Fruit fly (Drosophila melanogaster) whole organism, wandering third instar larva: ENCODE data around the gene tsl.

ENCODE experiments used
- Abd-B ChIP-seq: fragments of >200 bp; optimal IDR thresholded peaks from 2 replicates; lab custom pipeline; 2017; ENCODE audit warnings: missing biosample characterization, missing genetic modification characterization
- CG32264 ChIP-seq: fragments of 200-800 bp; sonication (Bioruptor generic); optimal IDR thresholded peaks from 2 replicates; lab custom pipeline; 2016; ENCODE audit warnings: missing biosample characterization, missing genetic modification characterization
- CG9705 ChIP-seq: fragments of 200-800 bp; sonication (Bioruptor generic); optimal IDR thresholded peaks from 2 replicates; lab custom pipeline; 2018; ENCODE audit warnings: missing biosample characterization, mild to moderate bottlenecking, missing genetic modification characterization
- CrebA ChIP-seq: fragments of 200-800 bp; sonication (Bioruptor generic); optimal IDR thresholded peaks from 2 replicates; lab custom pipeline; 2016; ENCODE audit warnings: missing biosample characterization, mild to moderate bottlenecking, missing genetic modification characterization, borderline replicate concordance
- Dfd ChIP-seq: fragments of >200 bp; optimal IDR thresholded peaks from 2 replicates; lab custom pipeline; 2017; ENCODE audit warnings: missing biosample characterization, missing genetic modification characterization
- Dif ChIP-seq: fragments of 200-275, 200-300 bp; sonication (Bioruptor generic); optimal IDR thresholded peaks from 2 replicates; lab custom pipeline; 2018; ENCODE audit warnings: missing biosample characterization, missing genetic modification characterization; ENCODE audit not compliant: partially characterized antibody
- GATAd ChIP-seq: sonication (Bioruptor generic); optimal IDR thresholded peaks from 2 replicates; lab custom pipeline; 2016; ENCODE audit warnings: missing biosample characterization, missing genetic modification characterization
- HLH106 ChIP-seq: fragments of 200-800 bp; optimal IDR thresholded peaks from 3 replicates; lab custom pipeline; 2019; ENCODE audit warnings: missing biosample characterization, mild to moderate bottlenecking, missing genetic modification characterization, moderate library complexity
- Hnf4 ChIP-seq: fragments of 200-800 bp; sonication (Bioruptor generic); optimal IDR thresholded peaks from 2 replicates; lab custom pipeline; 2016; ENCODE audit warnings: missing biosample characterization, mild to moderate bottlenecking, missing genetic modification characterization
- Hr78 ChIP-seq: fragments of >200 bp; optimal IDR thresholded peaks from 2 replicates; lab custom pipeline; 2017; ENCODE audit warnings: missing biosample characterization, missing genetic modification characterization
- Hr83 ChIP-seq: fragments of 200-300 bp; sonication (Bioruptor generic); optimal IDR thresholded peaks from 2 replicates; lab custom pipeline; 2016; ENCODE audit warnings: missing biosample characterization, mild to moderate bottlenecking, missing genetic modification characterization, moderate library complexity; ENCODE audit not compliant: poor library complexity, severe bottlenecking
- Jra ChIP-seq: sonication (Bioruptor generic); optimal IDR thresholded peaks from 2 replicates; lab custom pipeline; 2016; ENCODE audit warnings: missing biosample characterization, missing genetic modification characterization
- Mio ChIP-seq: sonication (Bioruptor generic); optimal IDR thresholded peaks from 2 replicates; lab custom pipeline; 2016; ENCODE audit warnings: missing biosample characterization, missing genetic modification characterization
- Myc ChIP-seq: fragments of >200 bp; optimal IDR thresholded peaks from 2 replicates; lab custom pipeline; 2017
- N ChIP-seq: fragments of >200 bp; optimal IDR thresholded peaks from 2 replicates; lab custom pipeline; 2018; ENCODE audit warnings: missing biosample characterization, missing external identifiers, missing genetic modification characterization
- OdsH ChIP-seq: fragments of 200-800 bp; sonication (Bioruptor generic); optimal IDR thresholded peaks from 2 replicates; lab custom pipeline; 2016; ENCODE audit warnings: missing biosample characterization, mild to moderate bottlenecking, missing genetic modification characterization
- Rel ChIP-seq, 2 experiments: fragments of 200-800 bp; sonication (Bioruptor generic) in 1 of 2; optimal IDR thresholded peaks; 2 replicates in 1 of 2; 3 replicates in 1 of 2; lab custom pipeline; 2016 to 2019; ENCODE audit warnings: mild to moderate bottlenecking in 2 of 2, missing biosample characterization in 2 of 2, missing genetic modification characterization in 2 of 2, moderate library complexity in 1 of 2
- Sp1 ChIP-seq: fragments of 200-800 bp; sonication (Bioruptor generic); optimal IDR thresholded peaks from 3 replicates; lab custom pipeline; 2019; ENCODE audit warnings: missing biosample characterization, mild to moderate bottlenecking, missing genetic modification characterization, moderate library complexity
- Vsx2 ChIP-seq: fragments of 200-300, 225-300 bp; sonication (Bioruptor generic); optimal IDR thresholded peaks from 2 replicates; lab custom pipeline; 2018; ENCODE audit warnings: missing biosample characterization, missing genetic modification characterization; ENCODE audit not compliant: partially characterized antibody
- br ChIP-seq: fragments of 200-800 bp; sonication (Bioruptor generic); optimal IDR thresholded peaks from 2 replicates; lab custom pipeline; 2016; ENCODE audit warnings: missing biosample characterization, missing genetic modification characterization
- brk ChIP-seq: fragments of 200-800 bp; sonication (Bioruptor generic); optimal IDR thresholded peaks from 2 replicates; lab custom pipeline; 2016; ENCODE audit warnings: missing biosample characterization, mild to moderate bottlenecking, missing genetic modification characterization
- dl ChIP-seq, 2 experiments: fragments of 175-275, 200-275 bp in 1 of 2; fragments of 200-275 bp in 1 of 2; sonication (Bioruptor generic); optimal IDR thresholded peaks; lab custom pipeline; 2018; ENCODE audit warnings: mild to moderate bottlenecking in 2 of 2, missing biosample characterization in 2 of 2, missing genetic modification characterization in 2 of 2, moderate library complexity in 2 of 2; ENCODE audit not compliant: partially characterized antibody in 2 of 2, insufficient read depth in 1 of 2
- dmrt93B ChIP-seq: fragments of 200-800 bp; sonication (Bioruptor generic); optimal IDR thresholded peaks from 2 replicates; lab custom pipeline; 2018; ENCODE audit warnings: missing biosample characterization, mild to moderate bottlenecking, missing genetic modification characterization
- dsf ChIP-seq: sonication (Bioruptor generic); optimal IDR thresholded peaks from 2 replicates; lab custom pipeline; 2016; ENCODE audit warnings: missing biosample characterization, missing genetic modification characterization, borderline replicate concordance
- ey ChIP-seq: fragments of 200-800 bp; sonication (Bioruptor generic); optimal IDR thresholded peaks from 2 replicates; lab custom pipeline; 2016; ENCODE audit warnings: missing biosample characterization, missing genetic modification characterization
- foxo ChIP-seq, 2 experiments: fragments of 200-800 bp; sonication (Bioruptor generic); optimal IDR thresholded peaks; 2 replicates in 1 of 2; 3 replicates in 1 of 2; lab custom pipeline; 2016 to 2017; ENCODE audit warnings: missing biosample characterization in 2 of 2, missing genetic modification characterization in 2 of 2
- fru ChIP-seq: fragments of 200-800 bp; sonication (Bioruptor generic); optimal IDR thresholded peaks from 3 replicates; lab custom pipeline; 2016; ENCODE audit warnings: missing biosample characterization, mild to moderate bottlenecking, missing genetic modification characterization
- h ChIP-seq: fragments of 200-800 bp; sonication (Bioruptor generic); optimal IDR thresholded peaks from 3 replicates; lab custom pipeline; 2016; ENCODE audit warnings: missing biosample characterization, mild to moderate bottlenecking, missing genetic modification characterization
- jim ChIP-seq: fragments of 175-275, 200-325 bp; sonication (Bioruptor generic); optimal IDR thresholded peaks from 2 replicates; lab custom pipeline; 2016; ENCODE audit warnings: missing biosample characterization, mild to moderate bottlenecking, missing genetic modification characterization
- lola ChIP-seq: fragments of >200 bp; optimal IDR thresholded peaks from 2 replicates; lab custom pipeline; 2017; ENCODE audit warnings: missing biosample characterization, missing genetic modification characterization
- pan ChIP-seq: fragments of >200 bp; optimal IDR thresholded peaks from 2 replicates; lab custom pipeline; 2017
- psq ChIP-seq: fragments of 200-800 bp; sonication (Bioruptor generic); optimal IDR thresholded peaks from 3 replicates; lab custom pipeline; 2017; ENCODE audit warnings: missing biosample characterization, mild to moderate bottlenecking, missing genetic modification characterization, moderate library complexity
- rgr ChIP-seq: fragments of 200-800 bp; sonication (Bioruptor generic); optimal IDR thresholded peaks from 3 replicates; lab custom pipeline; 2016; ENCODE audit warnings: missing biosample characterization, mild to moderate bottlenecking, missing genetic modification characterization
- sage ChIP-seq: fragments of 200-800 bp; sonication (Bioruptor generic); optimal IDR thresholded peaks from 2 replicates; lab custom pipeline; 2016; ENCODE audit warnings: missing biosample characterization, mild to moderate bottlenecking, missing genetic modification characterization
- sv ChIP-seq: fragments of 200-800 bp; sonication (Bioruptor generic); optimal IDR thresholded peaks from 3 replicates; lab custom pipeline; 2016; ENCODE audit warnings: missing biosample characterization, missing genetic modification characterization
- tai ChIP-seq: sonication (Bioruptor generic); optimal IDR thresholded peaks from 2 replicates; lab custom pipeline; 2016; ENCODE audit warnings: missing biosample characterization, missing genetic modification characterization
- usp ChIP-seq: fragments of >200 bp; optimal IDR thresholded peaks from 2 replicates; lab custom pipeline; 2017; ENCODE audit warnings: missing biosample characterization, missing genetic modification characterization
- woc ChIP-seq: sonication (Bioruptor generic); optimal IDR thresholded peaks from 2 replicates; lab custom pipeline; 2016; ENCODE audit warnings: missing biosample characterization, mild to moderate bottlenecking, missing genetic modification characterization

Gene tsl

dm6 chr3R:21825775-21826558, 43.6 kb upstream of the tsl start:
- TF ChIP-seq GATAd (GFP tag; lab: Kevin White, UChicago) (no peak), Sp1 (peak; percentile 1), h (GFP tag; lab: Kevin White, UChicago) (peak; percentile 0), Abd-B (GFP tag; lab: Kevin White, UChicago) (no peak), tai (GFP tag; lab: Kevin White, UChicago) (no peak)

dm6 chr3R:21825140-21825539, 42.8 kb upstream of the tsl start:
- TF ChIP-seq tai (GFP tag; lab: Kevin White, UChicago) (peak; percentile 3), br (GFP tag; lab: Kevin White, UChicago) (no peak), Sp1 (peak; percentile 16), Dfd (GFP tag; lab: Kevin White, UChicago) (no peak)
- TF ChIP-seq, all 38 proteins: peak for 2

dm6 chr3R:21824407-21825006, 42.2 kb upstream of the tsl start:
- TF ChIP-seq h (GFP tag; lab: Kevin White, UChicago) = no peak
- TF ChIP-seq Dif (GFP tag; lab: Kevin White, UChicago) = peak; percentile 33
- peak; percentile 13 for TF ChIP-seq woc (GFP tag; lab: Kevin White, UChicago)
- peak; percentile 24 for TF ChIP-seq dmrt93B
- peak in 1 of 2 experiments; percentile 10 for TF ChIP-seq foxo (GFP tag; optimal IDR thresholded peaks at IDR 0.05; lab: Kevin White, UChicago)
- TF ChIP-seq OdsH (GFP tag; lab: Kevin White, UChicago) = no peak
- TF ChIP-seq psq (GFP tag; lab: Kevin White, UChicago) = peak; percentile 38

dm6 chr3R:21823699-21824406, 41.5 kb upstream of the tsl start:
- no peak for TF ChIP-seq Dif (GFP tag; lab: Kevin White, UChicago)
- TF ChIP-seq Jra (GFP tag; lab: Kevin White, UChicago) = no peak
- TF ChIP-seq OdsH (GFP tag; lab: Kevin White, UChicago) = peak; percentile 53
- TF ChIP-seq lola (GFP tag; lab: Kevin White, UChicago) = no peak
- TF ChIP-seq Dfd (GFP tag; lab: Kevin White, UChicago) = no peak
- no peak for TF ChIP-seq Myc (lab: Kevin White, UChicago)
- peak; percentile 70 for TF ChIP-seq psq (GFP tag; lab: Kevin White, UChicago)
- peak; percentile 50 for TF ChIP-seq CG9705 (GFP tag; lab: Kevin White, UChicago)
- TF ChIP-seq Vsx2 = no peak
- no peak for TF ChIP-seq usp
- TF ChIP-seq Abd-B (GFP tag; lab: Kevin White, UChicago) = no peak
- no peak for TF ChIP-seq ey (GFP tag; lab: Kevin White, UChicago)
- no peak for TF ChIP-seq N (GFP tag; lab: Kevin White, UChicago)
- TF ChIP-seq CG32264 (GFP tag; lab: Kevin White, UChicago) = no peak
- no peak for TF ChIP-seq Mio (GFP tag; lab: Kevin White, UChicago)
- no peak for TF ChIP-seq woc (GFP tag; lab: Kevin White, UChicago)
- no peak for TF ChIP-seq jim (GFP tag; lab: Kevin White, UChicago)
- no peak for TF ChIP-seq Hnf4 (GFP tag; lab: Kevin White, UChicago)
- no peak for TF ChIP-seq Rel (GFP tag; optimal IDR thresholded peaks at IDR 0.05; lab: Kevin White, UChicago)
- peak; percentile 17 for TF ChIP-seq Rel (tag; optimal IDR thresholded peaks at IDR 0.05; lab: Kevin White, UChicago)
- TF ChIP-seq rgr (GFP tag; lab: Kevin White, UChicago) = peak; percentile 34
- TF ChIP-seq pan (lab: Kevin White, UChicago) = no peak
- TF ChIP-seq sage (GFP tag; lab: Kevin White, UChicago) = no peak
- peak; percentile 22 for TF ChIP-seq h (GFP tag; lab: Kevin White, UChicago)
- peak; percentile 74 for TF ChIP-seq HLH106
- peak; percentile 79 for TF ChIP-seq dmrt93B
- TF ChIP-seq Sp1 = peak; percentile 58
- no peak for TF ChIP-seq brk (GFP tag; lab: Kevin White, UChicago)
- TF ChIP-seq dsf (GFP tag; lab: Kevin White, UChicago) = no peak
- no peak for TF ChIP-seq GATAd (GFP tag; lab: Kevin White, UChicago)
- no peak for TF ChIP-seq tai (GFP tag; lab: Kevin White, UChicago)
- TF ChIP-seq br (GFP tag; lab: Kevin White, UChicago) = no peak
- TF ChIP-seq Hr78 (GFP tag; lab: Kevin White, UChicago) = no peak
- no peak for TF ChIP-seq Hr83 (GFP tag; lab: Kevin White, UChicago)
- TF ChIP-seq CrebA (GFP tag; lab: Kevin White, UChicago) = no peak
- peak; percentile 38 for TF ChIP-seq fru (GFP tag; lab: Kevin White, UChicago)
- TF ChIP-seq dl (GFP tag; optimal IDR thresholded peaks at IDR 0.05; lab: Kevin White, UChicago; ENCODE audit: insufficient read depth in 1 of 2, partially characterized antibody in 2 of 2) = no peak
- TF ChIP-seq foxo (GFP tag; optimal IDR thresholded peaks at IDR 0.05; lab: Kevin White, UChicago) = peak in 1 of 2 experiments; percentile 67
- TF ChIP-seq sv (GFP tag; lab: Kevin White, UChicago) = no peak
